Fruit fly (Drosophila melanogaster) Kc167 (cell line): ENCODE measurements around the gene Acbp3.

Experiments
- Myc ChIP-seq: fragments of >200 bp; optimal IDR thresholded peaks from 2 replicates; lab custom pipeline; 2017; ENCODE audit warnings: missing external identifiers
- h ChIP-seq: fragments of >200 bp; optimal IDR thresholded peaks from 3 replicates; lab custom pipeline; 2018; ENCODE audit warnings: missing external identifiers
- psq ChIP-seq: fragments of >200 bp; optimal IDR thresholded peaks from 2 replicates; lab custom pipeline; 2017; ENCODE audit warnings: missing external identifiers

- TF ChIP-seq psq (lab: Kevin White, UChicago), result no peak
- no peak for TF ChIP-seq h (lab: Kevin White, UChicago)
- no peak for TF ChIP-seq Myc
These were observed 17.7 kb upstream of the Acbp3 start for dm6 chr3L:7113010-7113409.
